Fruit fly (Drosophila melanogaster): ENCODE measurements around the gene CG15576.

Gene CG15576

dm6 chrX:4217870-4218269 is 34.7 kb downstream of the CG15576 start, which contains the start of gene CG15570:
TSS of gene CG15570 (plus strand) at chrX:4218170.
- TF ChIP-seq Ravus (GFP tag; IDR thresholded peaks at IDR 0.05), result no peak
- no peak for TF ChIP-seq tin (GFP tag; optimal IDR thresholded peaks at IDR 0.05)
- TF ChIP-seq CG8944 (GFP tag; optimal IDR thresholded peaks at IDR 0.05), result no peak
- no peak for TF ChIP-seq Mad (GFP tag; optimal IDR thresholded peaks at IDR 0.05)
- no peak for TF ChIP-seq CG9727 (GFP tag; optimal IDR thresholded peaks at IDR 0.05)
- no peak for TF ChIP-seq gfzf (GFP tag; optimal IDR thresholded peaks at IDR 0.05)
- no peak for TF ChIP-seq sens-2 (GFP tag; IDR thresholded peaks at IDR 0.05)
- no peak for TF ChIP-seq MTF-1 (GFP tag; optimal IDR thresholded peaks at IDR 0.05; ENCODE audit: borderline replicate concordance)
- no peak for TF ChIP-seq zfh2 (GFP tag; optimal IDR thresholded peaks at IDR 0.05)

- TF ChIP-seq Nf-YC (tag; optimal IDR thresholded peaks at IDR 0.05) (no peak), CG14050 (GFP tag; IDR thresholded peaks at IDR 0.05) (no peak), CG9609 (GFP tag; optimal IDR thresholded peaks at IDR 0.05) (no peak), sisA (GFP tag; IDR thresholded peaks at IDR 0.05) (no peak), CoRest (tag; optimal IDR thresholded peaks at IDR 0.05) (no peak), CG3726 (GFP tag; IDR thresholded peaks at IDR 0.05) (no peak)
Measured at dm6 chrX:4217294-4217693, 35.3 kb downstream of the CG15576 start, which contains the start of gene CG15571. TSS of gene CG15571 (minus strand) at chrX:4217394.

- TF ChIP-seq CG15073 (GFP tag; optimal IDR thresholded peaks at IDR 0.05) (no peak), stwl (tag; optimal IDR thresholded peaks at IDR 0.05) (peak; percentile 2)
Measured at dm6 chrX:4214371-4214770, 38.2 kb downstream of the CG15576 start.

DNA sequence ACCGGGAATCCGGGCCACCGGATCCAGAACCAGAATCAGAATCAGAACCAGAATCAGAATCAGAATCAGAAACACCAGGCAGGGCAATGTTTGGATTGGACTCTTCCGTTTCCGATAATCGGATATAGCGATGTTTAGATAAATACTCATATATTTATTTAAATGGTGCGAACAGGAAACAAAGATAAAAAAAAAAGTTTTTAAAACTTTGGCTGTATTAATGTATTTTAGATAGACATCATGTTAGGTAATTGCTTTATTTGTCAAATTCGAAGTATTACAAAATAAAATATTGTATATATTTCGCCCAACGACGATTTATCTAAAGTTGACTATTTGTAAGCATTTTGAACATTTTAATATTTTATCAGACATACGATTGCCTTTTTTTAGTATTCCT is 39.9 kb downstream of the CG15576 start, which contains the start of gene CG43288:
Gene CG43288 (plus strand): TSS at position 301 of the 400 bp plus-strand sequence.
- TF ChIP-seq CG15601 (tag; optimal IDR thresholded peaks at IDR 0.05) (no peak), sens (GFP tag) (peak; percentile 12)

DNA sequence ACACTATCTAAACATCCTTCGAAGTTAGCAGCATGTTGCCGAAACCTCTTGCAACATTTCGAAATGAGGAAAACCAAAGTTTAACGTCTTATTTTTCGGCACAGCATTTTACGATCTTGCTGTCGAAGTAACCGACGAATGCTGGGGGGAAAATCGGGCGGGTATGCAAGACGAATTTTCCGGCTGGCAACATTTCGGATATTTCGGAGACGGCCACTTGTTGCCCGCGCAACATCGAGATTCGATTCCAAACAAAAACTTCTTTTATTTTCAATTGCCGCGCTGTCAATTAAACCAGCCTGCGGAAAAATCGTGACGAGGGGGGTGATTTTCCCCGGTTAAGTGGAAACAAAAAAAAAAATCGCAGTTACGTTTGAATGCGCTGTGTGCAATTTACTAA is 45.8 kb downstream of the CG15576 start:
- TF ChIP-seq ems (GFP tag; optimal IDR thresholded peaks at IDR 0.05) (no peak), CG7839 (tag; optimal IDR thresholded peaks at IDR 0.05) (no peak), CG2199 (GFP tag; IDR thresholded peaks at IDR 0.05) (0 out of 3 replicates have a peak, but pooled peaks have one; percentile 25), CG10654 (GFP tag; optimal IDR thresholded peaks at IDR 0.05) (no peak), scrt (GFP tag; optimal IDR thresholded peaks at IDR 0.05) (peak; percentile 61), Dek (tag; optimal IDR thresholded peaks at IDR 0.05) (no peak), Atf3 (GFP tag; optimal IDR thresholded peaks at IDR 0.05) (no peak), fd102C (GFP tag; optimal IDR thresholded peaks at IDR 0.05) (no peak), CG11504 (tag; optimal IDR thresholded peaks at IDR 0.05) (peak; percentile 88), nerfin-2 (GFP tag; IDR thresholded peaks at IDR 0.05; ENCODE audit: partially characterized antibody) (no peak), pros (GFP tag; optimal IDR thresholded peaks at IDR 0.05) (peak; percentile 1)

DNA sequence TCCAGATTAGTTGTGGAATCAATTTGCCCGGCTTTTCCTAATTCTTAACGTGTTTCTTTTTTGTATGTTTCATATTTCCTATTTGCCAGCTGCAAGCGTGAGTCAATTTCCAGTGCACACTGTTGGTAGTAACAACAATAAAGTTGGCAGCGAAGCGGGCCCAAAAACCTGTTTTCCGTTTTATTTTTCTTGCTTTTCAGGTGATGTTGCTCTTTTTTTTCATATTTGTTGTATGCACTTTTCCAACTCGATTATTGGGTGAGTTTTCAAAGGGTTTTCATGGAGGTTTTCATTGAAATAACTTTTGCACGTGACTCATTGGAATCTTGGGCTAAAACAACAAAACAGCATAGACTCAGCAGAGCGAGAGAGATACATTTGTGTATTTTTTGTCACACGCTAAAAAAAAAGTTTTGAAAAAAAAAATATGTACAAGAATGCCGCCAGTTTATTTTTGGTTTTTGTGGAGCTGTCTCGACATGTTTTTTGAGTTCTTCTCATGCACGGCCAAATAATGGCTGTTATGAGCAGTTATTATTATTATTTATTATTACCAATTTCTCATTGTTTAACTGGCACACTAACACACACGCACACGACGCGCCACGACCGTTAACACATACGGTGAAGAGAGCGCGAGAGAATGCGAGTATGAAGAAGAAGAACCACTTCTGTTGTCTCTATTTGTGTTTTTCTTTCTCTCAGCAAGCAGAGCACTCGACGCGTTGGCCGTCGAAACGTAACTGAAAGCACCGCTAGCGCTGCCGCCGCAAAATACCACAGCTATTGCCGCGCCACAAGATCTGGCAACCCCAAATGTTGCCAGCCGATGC is 47.0 kb downstream of the CG15576 start, which contains the start of gene Fas2:
Gene Fas2 (minus strand): TSS at position 748 of the 833 bp plus-strand sequence.
- TF ChIP-seq ase (GFP tag; IDR thresholded peaks at IDR 0.05) (peak; percentile 27; the same call in 1 of the 3 replicates), CG12104 (GFP tag; optimal IDR thresholded peaks at IDR 0.05) (no peak), CG15269 (tag; optimal IDR thresholded peaks at IDR 0.05) (peak; percentile 25), cas (GFP tag; IDR thresholded peaks at IDR 0.05) (no peak), CG2199 (GFP tag; IDR thresholded peaks at IDR 0.05) (peak; percentile 75), mam (GFP tag; optimal IDR thresholded peaks at IDR 0.05) (peak; percentile 12), CG15696 (tag; optimal IDR thresholded peaks at IDR 0.05) (no peak), E2f1 (GFP tag; IDR thresholded peaks at IDR 0.05) (peak; percentile 31; the same call in 1 of the 2 replicates), CG13287 (GFP tag; IDR thresholded peaks at IDR 0.05; ENCODE audit: partially characterized antibody) (0 out of 2 replicates have a peak, but pooled peaks have one; percentile 39), Blimp-1 (GFP tag; optimal IDR thresholded peaks at IDR 0.05) (no peak), CG7556 (GFP tag; optimal IDR thresholded peaks at IDR 0.05) (no peak), bowl (GFP tag; IDR thresholded peaks at IDR 0.05) (no peak), CG7987 (GFP tag; optimal IDR thresholded peaks at IDR 0.05) (peak; percentile 42)
